Fruit fly (Drosophila melanogaster) whole organism, embryonic: ENCODE measurements around the gene pix.

Source experiments
- Bdp1 ChIP-seq: fragments of 200-800 bp; sonication (Bioruptor generic); optimal IDR thresholded peaks from 3 replicates; lab custom pipeline; 2016; ENCODE audit warnings: missing biosample characterization, missing genetic modification characterization
- CG11247 ChIP-seq: fragments of 200-800 bp; sonication (Bioruptor generic); IDR thresholded peaks from 2 replicates; pipeline ENCODE4 v1.3.6; 2022; ENCODE audit warnings: missing biosample characterization, missing genetic modification characterization
- CG13287 ChIP-seq: fragments of 200-800 bp; sonication (Bioruptor generic); IDR thresholded peaks from 2 replicates; pipeline ENCODE4 v1.3.6; 2022; ENCODE audit warnings: missing biosample characterization, missing genetic modification characterization; ENCODE audit not compliant: partially characterized antibody
- CG16779 ChIP-seq: fragments of 200-800 bp; sonication (Bioruptor generic); IDR thresholded peaks from 2 replicates; pipeline ENCODE4 v1.3.6; 2022; ENCODE audit warnings: missing biosample characterization, missing genetic modification characterization
- CG43689 ChIP-seq: fragments of 200-800 bp; sonication (Bioruptor generic); IDR thresholded peaks from 2 replicates; pipeline ENCODE4 v1.3.6; 2022; ENCODE audit warnings: missing biosample characterization, missing genetic modification characterization
- Dp ChIP-seq: fragments of 200-800 bp; sonication (Bioruptor generic); optimal IDR thresholded peaks from 2 replicates; lab custom pipeline; 2018; ENCODE audit warnings: missing biosample characterization, mild to moderate bottlenecking, missing genetic modification characterization, moderate library complexity
- da ChIP-seq: fragments of 200-800 bp; sonication (Bioruptor generic); optimal IDR thresholded peaks from 2 replicates; lab custom pipeline; 2016; ENCODE audit warnings: missing biosample characterization, missing genetic modification characterization
- nmo ChIP-seq: fragments of 200-800 bp; sonication (Bioruptor generic); optimal IDR thresholded peaks from 2 replicates; lab custom pipeline; 2018; ENCODE audit warnings: missing biosample characterization, mild to moderate bottlenecking, missing genetic modification characterization, moderate library complexity
- shn ChIP-seq: fragments of 200-800 bp; sonication (Bioruptor generic); optimal IDR thresholded peaks from 3 replicates; lab custom pipeline; 2016; ENCODE audit warnings: missing biosample characterization, missing genetic modification characterization

dm6 chr3L:9002527-9002926 is 28.0 kb upstream of the pix start:
- TF ChIP-seq CG11247 (GFP tag; lab: Robert Waterston, UW): no peak
- TF ChIP-seq nmo (GFP tag; lab: Kevin White, UChicago): no peak
- no peak for TF ChIP-seq shn
- no peak for TF ChIP-seq Bdp1 (GFP tag; lab: Kevin White, UChicago)
- TF ChIP-seq CG43689 (GFP tag; lab: Robert Waterston, UW): no peak
- no peak for TF ChIP-seq da (GFP tag; lab: Kevin White, UChicago)
- TF ChIP-seq Dp (GFP tag; lab: Kevin White, UChicago): no peak
- no peak for TF ChIP-seq CG16779 (GFP tag; lab: Robert Waterston, UW)
- no peak for TF ChIP-seq CG13287 (GFP tag; lab: Robert Waterston, UW)
